Worm (Caenorhabditis elegans): Measurements from ENCODE around the gene K12H6.5.

DNA sequence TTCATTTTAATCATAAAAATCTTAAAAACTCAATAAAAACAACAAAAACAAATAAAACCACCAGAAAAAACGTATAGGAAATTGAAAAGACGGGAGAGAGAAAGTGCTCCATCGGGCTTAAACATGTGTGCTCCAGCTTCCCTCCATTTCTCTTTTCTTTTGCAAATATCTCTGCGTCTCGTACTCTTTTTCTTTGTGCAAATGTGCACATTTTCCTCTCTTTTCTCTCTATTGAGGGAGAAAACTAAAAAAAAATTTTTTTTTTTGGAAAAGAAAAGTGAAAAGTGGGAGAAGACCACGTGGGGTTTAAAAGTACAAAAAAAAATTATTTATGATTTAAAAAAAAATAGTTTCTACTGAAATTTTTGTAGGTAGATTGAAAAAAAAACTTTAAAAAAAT lies 21.7 kb downstream of the K12H6.5 start:
- TF ChIP-seq nhr-179 (tag; optimal IDR thresholded peaks at IDR 0.05) (no peak), cebp-1 (GFP tag; IDR thresholded peaks at IDR 0.05) (no peak), cebp-1 (tag; optimal IDR thresholded peaks at IDR 0.05) (peak; percentile 2), lin-54 (GFP tag; optimal IDR thresholded peaks at IDR 0.05) (no peak), unc-62 (GFP tag; optimal IDR thresholded peaks at IDR 0.05) (no peak), lag-1 (GFP tag; IDR thresholded peaks at IDR 0.05) (no peak)

All from whole organism, young adult.